Worm (Caenorhabditis elegans): Measurements from ENCODE around the gene znfx-1.

ce11 chrII:9258566-9258965 lies 45.1 kb downstream of the znfx-1 start:
- TF ChIP-seq nhr-77 (tag; optimal IDR thresholded peaks at IDR 0.05) (no peak), nhr-129 (tag; optimal IDR thresholded peaks at IDR 0.05) (no peak), fos-1 (tag; optimal IDR thresholded peaks at IDR 0.05) (no peak), ama-1 (optimal IDR thresholded peaks at IDR 0.05) (no peak), nhr-23 (tag; optimal IDR thresholded peaks at IDR 0.05) (no peak)
